Fruit fly (Drosophila melanogaster) Kc167 (cell line): ENCODE results near the gene dan.

Experiments used
- Myc ChIP-seq: fragments of >200 bp; optimal IDR thresholded peaks from 2 replicates; lab custom pipeline; 2017; ENCODE audit warnings: missing external identifiers
- Sin3A ChIP-seq: fragments of >200 bp; optimal IDR thresholded peaks from 2 replicates; lab custom pipeline; 2018; ENCODE audit warnings: missing external identifiers
- h ChIP-seq: fragments of >200 bp; optimal IDR thresholded peaks from 3 replicates; lab custom pipeline; 2018; ENCODE audit warnings: missing external identifiers
- insv ChIP-seq: fragments of >200 bp; optimal IDR thresholded peaks from 3 replicates; lab custom pipeline; 2018; ENCODE audit warnings: missing external identifiers
- psq ChIP-seq: fragments of >200 bp; optimal IDR thresholded peaks from 2 replicates; lab custom pipeline; 2017; ENCODE audit warnings: missing external identifiers
- ttk ChIP-seq: sonication (Bioruptor generic); optimal IDR thresholded peaks from 2 replicates; lab custom pipeline; 2017; ENCODE audit warnings: missing external identifiers

dan gene

dm6 chr3R:25208767-25209075, 24.5 kb downstream of the dan start:
- TF ChIP-seq h: no peak
- TF ChIP-seq ttk (lab: Kevin White, UChicago): no peak
- no peak for TF ChIP-seq Myc (lab: Kevin White, UChicago)
- TF ChIP-seq psq (lab: Kevin White, UChicago): no peak
- no peak for TF ChIP-seq Sin3A (lab: Kevin White, UChicago)
- no peak for TF ChIP-seq insv (lab: Kevin White, UChicago)

- TF ChIP-seq ttk (lab: Kevin White, UChicago) (no peak), psq (lab: Kevin White, UChicago) (no peak), Sin3A (lab: Kevin White, UChicago) (no peak), insv (lab: Kevin White, UChicago) (no peak), Myc (lab: Kevin White, UChicago) (no peak), h (no peak)
These were observed 25.0 kb downstream of the dan start for dm6 chr3R:25209207-25209606.

- no peak for TF ChIP-seq Myc (lab: Kevin White, UChicago)
- TF ChIP-seq psq (lab: Kevin White, UChicago): no peak
- TF ChIP-seq insv (lab: Kevin White, UChicago): no peak
- no peak for TF ChIP-seq h
- TF ChIP-seq ttk (lab: Kevin White, UChicago): no peak
- TF ChIP-seq Sin3A (lab: Kevin White, UChicago): no peak
These were observed 30.9 kb downstream of the dan start, which contains the start of gene Saysd1 for dm6 chr3R:25215123-25215522. Gene Saysd1, minus strand, starts transcription at chr3R:25215188.

- TF ChIP-seq Myc (lab: Kevin White, UChicago): no peak
- no peak for TF ChIP-seq psq (lab: Kevin White, UChicago)
These were observed 31.8 kb downstream of the dan start, which contains the start of gene CG31106 for dm6 chr3R:25215997-25216396. Gene CG31106, plus strand, starts transcription at chr3R:25216297.

dm6 chr3R:25219018-25219417, 34.8 kb downstream of the dan start, which contains the start of gene CG31103:
Gene CG31103, plus strand, starts transcription at chr3R:25219318.
- TF ChIP-seq Sin3A (lab: Kevin White, UChicago) (no peak), h (no peak), insv (lab: Kevin White, UChicago) (no peak), psq (lab: Kevin White, UChicago) (no peak), Myc (lab: Kevin White, UChicago) (no peak), ttk (lab: Kevin White, UChicago) (no peak)

- TF ChIP-seq insv (lab: Kevin White, UChicago) (no peak), h (no peak), Myc (lab: Kevin White, UChicago) (no peak), Sin3A (lab: Kevin White, UChicago) (no peak), ttk (lab: Kevin White, UChicago) (no peak), psq (lab: Kevin White, UChicago) (no peak)
These were observed 37.1 kb downstream of the dan start, which contains the start of gene Alg9 for dm6 chr3R:25221203-25221807. Gene Alg9, plus strand, starts transcription at chr3R:25221589.

dm6 chr3R:25225483-25225882, 41.3 kb downstream of the dan start:
- TF ChIP-seq Sin3A (lab: Kevin White, UChicago): no peak

- TF ChIP-seq h (no peak), Sin3A (lab: Kevin White, UChicago) (no peak), psq (lab: Kevin White, UChicago) (no peak), Myc (lab: Kevin White, UChicago) (no peak), ttk (lab: Kevin White, UChicago) (no peak), insv (lab: Kevin White, UChicago) (no peak)
These were observed 48.2 kb downstream of the dan start, which contains the start of gene Cad96Cb for dm6 chr3R:25232271-25232989. Gene Cad96Cb, minus strand, starts transcription at chr3R:25232321.

dm6 chr3R:25235362-25235761, 51.2 kb downstream of the dan start, which contains the start of gene Sil1:
Gene Sil1, minus strand, starts transcription at chr3R:25235529.
- TF ChIP-seq Myc (lab: Kevin White, UChicago) (no peak), Sin3A (lab: Kevin White, UChicago) (no peak), insv (lab: Kevin White, UChicago) (no peak)

dm6 chr3R:25236121-25236520, 51.9 kb downstream of the dan start:
- TF ChIP-seq ttk (lab: Kevin White, UChicago): no peak

- no peak for TF ChIP-seq ttk (lab: Kevin White, UChicago)
- TF ChIP-seq psq (lab: Kevin White, UChicago): no peak
- TF ChIP-seq Myc (lab: Kevin White, UChicago): no peak
- no peak for TF ChIP-seq insv (lab: Kevin White, UChicago)
- TF ChIP-seq Sin3A (lab: Kevin White, UChicago): no peak
These were observed 53.1 kb downstream of the dan start, which contains the start of gene Jhbp7 for dm6 chr3R:25237314-25237713. Gene Jhbp7, plus strand, starts transcription at chr3R:25237614.
